Worm (Caenorhabditis elegans) whole organism, L1 larva: ENCODE data around the gene C36E8.4.

ENCODE experiments used
- ets-5 ChIP-seq: fragments of 200-800 bp; sonication (Bioruptor generic); IDR thresholded peaks from 2 replicates; pipeline ENCODE4 v1.3.6; 2022; ENCODE audit warnings: missing genetic modification characterization, missing compliant biosample characterization
- lin-14 ChIP-seq: fragments of 200-800 bp; sonication (Bioruptor generic); optimal IDR thresholded peaks from 2 replicates; lab custom pipeline; 2018; ENCODE audit warnings: mild to moderate bottlenecking, missing genetic modification characterization, moderate library complexity, missing compliant biosample characterization
- mdl-1 ChIP-seq, 2 experiments: fragments of 150-350 bp; optimal IDR thresholded peaks; 2 replicates each; lab custom pipeline; 2014 to 2017; ENCODE audit warnings: missing biosample characterization in 2 of 2, missing genetic modification characterization in 2 of 2, inconsistent platforms in 1 of 2
- nhr-76 ChIP-seq: sonication (generic microtip); optimal IDR thresholded peaks from 2 replicates; lab custom pipeline; 2017; ENCODE audit warnings: missing biosample characterization, missing genetic modification characterization
- zag-1 ChIP-seq: fragments of 150-350 bp; optimal IDR thresholded peaks from 2 replicates; lab custom pipeline; 2014; ENCODE audit warnings: missing biosample characterization, missing genetic modification characterization

DNA sequence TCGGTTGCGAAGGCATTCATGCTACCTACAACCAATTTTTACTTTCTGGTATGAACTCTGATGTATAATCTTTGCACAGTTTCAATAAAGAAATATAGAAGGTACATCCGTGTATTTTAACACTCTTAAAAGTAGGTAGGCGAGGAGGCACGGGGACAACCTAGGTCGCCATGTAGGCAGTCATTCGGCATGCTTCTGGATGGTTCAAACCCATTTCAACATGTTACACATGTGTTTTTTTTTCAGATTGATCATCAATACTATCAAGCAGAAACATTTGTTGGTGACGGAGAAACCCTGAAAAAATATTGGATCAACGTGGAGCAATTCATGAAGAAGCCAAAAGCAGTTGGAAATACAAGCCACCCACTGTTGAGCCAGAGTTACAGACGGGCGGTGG is 5.1 kb upstream of the C36E8.4 start:
- no peak for TF ChIP-seq lin-14
- no peak for TF ChIP-seq ets-5 (GFP tag; lab: Robert Waterston, UW)
- TF ChIP-seq mdl-1 (tag; optimal IDR thresholded peaks at IDR 0.05; lab: Kevin White, UChicago) = no peak
- TF ChIP-seq nhr-76 (tag; lab: Kevin White, UChicago) = no peak
- no peak for TF ChIP-seq zag-1
